Worm (Caenorhabditis elegans) whole organism, late embryonic: ENCODE data around the gene K02D3.1.
A peak's percentile ranks its signal among the peaks of the same experiment; 100 is the strongest.

ENCODE experiments used
- C08G9.2 ChIP-seq: sonication (generic microtip); optimal IDR thresholded peaks from 2 replicates; lab custom pipeline; 2016; ENCODE audit warnings: mild to moderate bottlenecking, missing genetic modification characterization, moderate library complexity, missing compliant biosample characterization
- ahr-1 ChIP-seq: sonication (generic microtip); optimal IDR thresholded peaks from 2 replicates; lab custom pipeline; 2016; ENCODE audit warnings: missing genetic modification characterization, missing compliant biosample characterization
- ama-1 ChIP-seq: fragments of 150-350 bp; optimal IDR thresholded peaks from 2 replicates; lab custom pipeline; 2014
- ceh-18 ChIP-seq: sonication (generic microtip); optimal IDR thresholded peaks from 2 replicates; lab custom pipeline; 2016; ENCODE audit warnings: missing genetic modification characterization, missing compliant biosample characterization
- ceh-2 ChIP-seq: sonication (generic microtip); optimal IDR thresholded peaks from 2 replicates; lab custom pipeline; 2016; ENCODE audit warnings: missing genotype, missing genetic modification characterization, missing compliant biosample characterization
- ceh-34 ChIP-seq: sonication (generic microtip); optimal IDR thresholded peaks from 2 replicates; lab custom pipeline; 2016; ENCODE audit warnings: mild to moderate bottlenecking, missing genetic modification characterization, missing compliant biosample characterization
- ceh-9 ChIP-seq: sonication (generic microtip); optimal IDR thresholded peaks from 2 replicates; lab custom pipeline; 2016; ENCODE audit warnings: mild to moderate bottlenecking, missing genetic modification characterization, inconsistent platforms, missing compliant biosample characterization
- dmd-4 ChIP-seq: sonication (generic microtip); optimal IDR thresholded peaks from 2 replicates; lab custom pipeline; 2016; ENCODE audit warnings: borderline replicate concordance, missing genetic modification characterization, missing compliant biosample characterization
- elt-2 ChIP-seq: sonication (generic microtip); optimal IDR thresholded peaks from 2 replicates; lab custom pipeline; 2016; ENCODE audit warnings: missing genetic modification reagents, missing genetic modification characterization, missing compliant biosample characterization
- elt-4 ChIP-seq: sonication (generic microtip); optimal IDR thresholded peaks from 2 replicates; lab custom pipeline; 2016; ENCODE audit warnings: missing genetic modification characterization, missing compliant biosample characterization
- ets-4 ChIP-seq: sonication (generic microtip); optimal IDR thresholded peaks from 2 replicates; lab custom pipeline; 2016; ENCODE audit warnings: missing genetic modification characterization, missing compliant biosample characterization
- fkh-6 ChIP-seq: sonication (generic microtip); optimal IDR thresholded peaks from 2 replicates; lab custom pipeline; 2016; ENCODE audit warnings: missing genetic modification characterization, missing compliant biosample characterization
- hlh-30 ChIP-seq: sonication (generic microtip); optimal IDR thresholded peaks from 2 replicates; lab custom pipeline; 2017; ENCODE audit warnings: antibody characterized with exemption, missing genetic modification characterization, missing compliant biosample characterization; ENCODE audit not compliant: insufficient read depth
- hlh-6 ChIP-seq: sonication (generic microtip); optimal IDR thresholded peaks from 2 replicates; lab custom pipeline; 2016; ENCODE audit warnings: missing genotype, missing genetic modification characterization, missing compliant biosample characterization
- hlh-8 ChIP-seq: sonication (generic microtip); optimal IDR thresholded peaks from 2 replicates; lab custom pipeline; 2016; ENCODE audit warnings: missing genotype, missing genetic modification characterization, missing compliant biosample characterization
- madf-2 ChIP-seq: sonication (generic microtip); optimal IDR thresholded peaks from 2 replicates; lab custom pipeline; 2017; ENCODE audit warnings: missing genetic modification characterization, missing compliant biosample characterization
- nfya-1 ChIP-seq: sonication (generic microtip); optimal IDR thresholded peaks from 2 replicates; lab custom pipeline; 2017; ENCODE audit warnings: missing genetic modification characterization, mild to moderate bottlenecking, missing compliant biosample characterization, antibody characterized with exemption, moderate library complexity
- nhr-11 ChIP-seq: fragments of 150-350 bp; optimal IDR thresholded peaks from 2 replicates; lab custom pipeline; 2014; ENCODE audit warnings: missing biosample characterization, missing genetic modification characterization
- nhr-232 ChIP-seq: sonication (generic microtip); optimal IDR thresholded peaks from 2 replicates; lab custom pipeline; 2016; ENCODE audit warnings: missing genetic modification characterization, missing compliant biosample characterization
- odd-2 ChIP-seq: sonication (generic microtip); optimal IDR thresholded peaks from 2 replicates; lab custom pipeline; 2017; ENCODE audit warnings: antibody characterized with exemption, mild to moderate bottlenecking, missing genetic modification characterization, missing compliant biosample characterization
- pag-3 ChIP-seq: sonication (generic microtip); optimal IDR thresholded peaks from 2 replicates; lab custom pipeline; 2016; ENCODE audit warnings: missing compliant biosample characterization, missing genetic modification characterization, borderline replicate concordance
- pax-1 ChIP-seq: fragments of 150-350 bp; optimal IDR thresholded peaks from 2 replicates; lab custom pipeline; 2014; ENCODE audit warnings: missing biosample characterization, missing genetic modification characterization
- pha-2 ChIP-seq: sonication (generic microtip); optimal IDR thresholded peaks from 2 replicates; lab custom pipeline; 2017; ENCODE audit warnings: mild to moderate bottlenecking, missing genetic modification characterization, missing compliant biosample characterization
- pros-1 ChIP-seq: fragments of 150-350 bp; optimal IDR thresholded peaks from 2 replicates; lab custom pipeline; 2014; ENCODE audit warnings: missing biosample characterization, missing genetic modification reagents, missing genetic modification characterization
- ref-2 ChIP-seq: sonication (generic microtip); optimal IDR thresholded peaks from 2 replicates; lab custom pipeline; 2016; ENCODE audit warnings: missing genetic modification characterization, missing compliant biosample characterization
- sdc-2 ChIP-seq: sonication (generic microtip); optimal IDR thresholded peaks from 2 replicates; lab custom pipeline; 2016; ENCODE audit warnings: missing genotype, missing genetic modification characterization, missing compliant biosample characterization
- sox-2 ChIP-seq: fragments of 200-800 bp; sonication (Bioruptor generic); IDR thresholded peaks from 2 replicates; pipeline ENCODE4 v1.3.6; 2022; ENCODE audit warnings: missing genetic modification reagents, missing genetic modification characterization, missing compliant biosample characterization
- syd-9 ChIP-seq: sonication (generic microtip); optimal IDR thresholded peaks from 2 replicates; lab custom pipeline; 2016; ENCODE audit warnings: mild to moderate bottlenecking, missing genetic modification characterization, moderate library complexity, missing compliant biosample characterization
- tbx-2 ChIP-seq: sonication (generic microtip); optimal IDR thresholded peaks from 2 replicates; lab custom pipeline; 2016; ENCODE audit warnings: missing genetic modification characterization, missing compliant biosample characterization
- tbx-7 ChIP-seq: sonication (generic microtip); optimal IDR thresholded peaks from 2 replicates; lab custom pipeline; 2016; ENCODE audit warnings: missing genotype, missing genetic modification characterization, missing compliant biosample characterization
- ttx-3 ChIP-seq: sonication (generic microtip); optimal IDR thresholded peaks from 2 replicates; lab custom pipeline; 2016; ENCODE audit warnings: missing genetic modification reagents, missing genetic modification characterization, missing compliant biosample characterization
- unc-42 ChIP-seq: sonication (generic microtip); optimal IDR thresholded peaks from 2 replicates; lab custom pipeline; 2016; ENCODE audit warnings: missing genotype, missing genetic modification characterization, missing compliant biosample characterization
- zip-5 ChIP-seq: sonication (generic microtip); optimal IDR thresholded peaks from 2 replicates; lab custom pipeline; 2016; ENCODE audit warnings: missing genetic modification characterization, missing compliant biosample characterization

K02D3.1 gene

ce11 chrX:13746231-13746630 lies 39.5 kb downstream of the K02D3.1 start:
- TF ChIP-seq ets-4 (tag; lab: Kevin White, UChicago) (no peak), ref-2 (tag; lab: Kevin White, UChicago) (no peak), pha-2 (no peak), dmd-4 (no peak), tbx-7 (tag; lab: Kevin White, UChicago) (no peak), ttx-3 (tag; lab: Kevin White, UChicago) (no peak), hlh-6 (tag; lab: Kevin White, UChicago) (no peak), C08G9.2 (tag; lab: Kevin White, UChicago) (no peak)

ce11 chrX:13746661-13747365 lies 40.1 kb downstream of the K02D3.1 start, which contains the start of gene nhr-71:
nhr-71 (plus strand) TSS chrX:13747315.
- TF ChIP-seq syd-9 (no peak), tbx-2 (peak; percentile 31)
- TF ChIP-seq, all 69 proteins: peak for 1

DNA sequence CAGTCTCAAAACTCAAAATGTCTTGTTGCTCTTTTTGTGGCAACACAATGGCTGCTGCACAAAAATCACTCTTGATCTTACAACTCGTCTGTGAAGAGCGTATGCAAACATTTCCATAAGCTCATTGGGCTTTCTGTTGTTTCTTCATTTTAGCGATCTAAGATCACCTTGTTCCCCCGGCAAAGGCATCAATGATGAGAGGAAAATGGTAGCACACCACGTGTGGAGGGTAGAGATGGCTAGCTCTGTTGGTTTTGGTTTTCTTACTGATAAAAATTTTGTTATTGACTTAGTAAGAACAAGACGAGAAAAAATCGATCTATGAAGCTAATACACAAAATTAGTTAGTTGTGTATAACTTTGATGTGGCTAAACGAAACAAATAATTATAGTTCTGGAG lies 41.3 kb downstream of the K02D3.1 start:
- no peak for TF ChIP-seq odd-2 (tag; lab: Kevin White, UChicago)
- no peak for TF ChIP-seq sox-2
- no peak for TF ChIP-seq pax-1 (tag; lab: Kevin White, UChicago)
- TF ChIP-seq ceh-9 (tag; lab: Kevin White, UChicago), result no peak
- TF ChIP-seq ceh-2 (tag; lab: Kevin White, UChicago), result no peak
- no peak for TF ChIP-seq tbx-2
- no peak for TF ChIP-seq sdc-2 (tag; lab: Kevin White, UChicago)

- TF ChIP-seq fkh-6 (tag; lab: Kevin White, UChicago) (no peak), pax-1 (tag; lab: Kevin White, UChicago) (no peak), nfya-1 (tag; lab: Kevin White, UChicago) (peak; percentile 2), ceh-34 (no peak), nhr-11 (tag; lab: Kevin White, UChicago) (no peak), pag-3 (tag; lab: Kevin White, UChicago) (no peak), sox-2 (no peak), elt-4 (tag; lab: Kevin White, UChicago) (no peak), nhr-232 (tag; lab: Kevin White, UChicago) (no peak)
Measured at ce11 chrX:13752822-13753581, 46.3 kb downstream of the K02D3.1 start.

- TF ChIP-seq ahr-1 (no peak), syd-9 (peak; percentile 3), elt-2 (tag; lab: Kevin White, UChicago) (no peak), unc-42 (tag; lab: Kevin White, UChicago) (peak; percentile 42), hlh-30 (tag; lab: Kevin White, UChicago) (peak; percentile 17), hlh-8 (no peak), ama-1 (lab: Kevin White, UChicago) (no peak), madf-2 (tag; lab: Kevin White, UChicago) (no peak), pros-1 (tag; lab: Kevin White, UChicago) (no peak), ceh-18 (peak; percentile 46), sox-2 (no peak), zip-5 (tag; lab: Kevin White, UChicago) (no peak)
Measured at ce11 chrX:13754498-13754897, 47.8 kb downstream of the K02D3.1 start.
